Fruit fly (Drosophila melanogaster) whole organism, prepupa: ENCODE measurements around the gene CG4962.

ENCODE experiments used
- Blimp-1 ChIP-seq: fragments of 200-800 bp; sonication (Bioruptor generic); optimal IDR thresholded peaks from 3 replicates; lab custom pipeline; 2017; ENCODE audit warnings: missing biosample characterization, missing genetic modification characterization, mild to moderate bottlenecking, moderate library complexity, missing genetic modification reagents
- CG10631 ChIP-seq: fragments of 200-800 bp; sonication (Bioruptor generic); optimal IDR thresholded peaks from 2 replicates; lab custom pipeline; 2016; ENCODE audit warnings: missing biosample characterization, missing genetic modification characterization
- CG10669 ChIP-seq: fragments of 200-800 bp; sonication (Bioruptor generic); optimal IDR thresholded peaks from 3 replicates; lab custom pipeline; 2018; ENCODE audit warnings: missing biosample characterization, mild to moderate bottlenecking, missing genetic modification characterization, moderate library complexity
- CG11762 ChIP-seq: fragments of 200-800 bp; sonication (Bioruptor generic); optimal IDR thresholded peaks from 3 replicates; lab custom pipeline; 2016; ENCODE audit warnings: missing biosample characterization, missing genetic modification characterization; ENCODE audit not compliant: insufficient read depth
- CG15336 ChIP-seq: fragments of 200-800 bp; sonication (Bioruptor generic); IDR thresholded peaks from 2 replicates; pipeline ENCODE4 v1.3.6; 2022; ENCODE audit warnings: missing biosample characterization, missing genetic modification characterization
- CG1621 ChIP-seq: fragments of 200-800 bp; sonication (Bioruptor generic); optimal IDR thresholded peaks from 3 replicates; lab custom pipeline; 2018; ENCODE audit warnings: missing biosample characterization, mild to moderate bottlenecking, missing genetic modification characterization
- CG16779 ChIP-seq: fragments of 200-800 bp; sonication (Bioruptor generic); optimal IDR thresholded peaks from 3 replicates; lab custom pipeline; 2017; ENCODE audit warnings: missing biosample characterization, mild to moderate bottlenecking, missing genetic modification characterization
- CG3032 ChIP-seq: fragments of 200-800 bp; optimal IDR thresholded peaks from 2 replicates; lab custom pipeline; 2019; ENCODE audit warnings: missing biosample characterization, mild to moderate bottlenecking, missing genetic modification characterization, moderate library complexity
- CG32006 ChIP-seq: fragments of 200-800 bp; sonication (Bioruptor generic); optimal IDR thresholded peaks from 3 replicates; lab custom pipeline; 2017; ENCODE audit warnings: missing biosample characterization, mild to moderate bottlenecking, missing genetic modification characterization
- CG34406 ChIP-seq: fragments of 200-800 bp; sonication (Bioruptor generic); optimal IDR thresholded peaks from 3 replicates; lab custom pipeline; 2016; ENCODE audit warnings: missing biosample characterization, missing genetic modification characterization
- CG3919 ChIP-seq: fragments of 200-800 bp; sonication (Bioruptor generic); optimal IDR thresholded peaks from 3 replicates; lab custom pipeline; 2016; ENCODE audit warnings: missing biosample characterization, missing genetic modification characterization
- CG6163 ChIP-seq: fragments of 200-800 bp; sonication (Bioruptor generic); IDR thresholded peaks from 3 replicates; pipeline ENCODE4 v1.3.6; 2022; ENCODE audit warnings: missing biosample characterization, missing genetic modification characterization
- CG6276 ChIP-seq: fragments of 200-800 bp; sonication (Bioruptor generic); optimal IDR thresholded peaks from 2 replicates; lab custom pipeline; 2017; ENCODE audit warnings: missing biosample characterization, mild to moderate bottlenecking, missing genetic modification characterization
- CG6792 ChIP-seq: fragments of 200-800 bp; sonication (Bioruptor generic); optimal IDR thresholded peaks from 3 replicates; lab custom pipeline; 2016; ENCODE audit warnings: missing biosample characterization, missing genetic modification characterization
- CG6854 ChIP-seq: fragments of 200-800 bp; sonication (Bioruptor generic); optimal IDR thresholded peaks from 2 replicates; lab custom pipeline; 2017; ENCODE audit warnings: missing biosample characterization, mild to moderate bottlenecking, missing genetic modification characterization
- CG8119 ChIP-seq: fragments of 200-800 bp; sonication (Bioruptor generic); IDR thresholded peaks from 3 replicates; pipeline ENCODE4 v1.3.6; 2022; ENCODE audit warnings: missing biosample characterization, missing genetic modification characterization
- CG8319 ChIP-seq: fragments of 200-800 bp; sonication (Bioruptor generic); optimal IDR thresholded peaks from 3 replicates; lab custom pipeline; 2016; ENCODE audit warnings: missing biosample characterization, missing genetic modification characterization
- CG8632 ChIP-seq: fragments of 200-800 bp; sonication (Bioruptor generic); optimal IDR thresholded peaks from 3 replicates; lab custom pipeline; 2016; ENCODE audit warnings: missing biosample characterization, missing genetic modification characterization
- Eip78C ChIP-seq: fragments of 200-800 bp; sonication (Bioruptor generic); peaks from one replicate; lab custom pipeline; 2016; ENCODE audit warnings: missing biosample characterization, missing genetic modification characterization
- Hr39 ChIP-seq: fragments of 200-800 bp; sonication (Bioruptor generic); optimal IDR thresholded peaks from 2 replicates; lab custom pipeline; 2016; ENCODE audit warnings: missing biosample characterization, missing genetic modification characterization
- Lpt ChIP-seq: fragments of 200-800 bp; sonication (Bioruptor generic); optimal IDR thresholded peaks from 3 replicates; lab custom pipeline; 2016; ENCODE audit warnings: missing biosample characterization, missing genetic modification characterization
- Met ChIP-seq: fragments of 200-800 bp; sonication (Bioruptor generic); optimal IDR thresholded peaks from 3 replicates; lab custom pipeline; 2016; ENCODE audit warnings: missing biosample characterization, missing genetic modification characterization
- OdsH ChIP-seq: fragments of 200-800 bp; sonication (Bioruptor generic); optimal IDR thresholded peaks from 3 replicates; lab custom pipeline; 2016; ENCODE audit warnings: missing biosample characterization, missing genetic modification characterization
- Smox ChIP-seq: fragments of 200-800 bp; sonication (Bioruptor generic); optimal IDR thresholded peaks from 3 replicates; lab custom pipeline; 2016; ENCODE audit warnings: missing biosample characterization, missing genetic modification characterization
- Sox14 ChIP-seq: fragments of 200-800 bp; sonication (Bioruptor generic); optimal IDR thresholded peaks from 3 replicates; lab custom pipeline; 2016; ENCODE audit warnings: missing biosample characterization, missing genetic modification characterization
- Sox15 ChIP-seq: fragments of 200-800 bp; sonication (Bioruptor generic); optimal IDR thresholded peaks from 3 replicates; lab custom pipeline; 2016; ENCODE audit warnings: missing biosample characterization, missing genetic modification characterization
- achi ChIP-seq: fragments of 200-800 bp; sonication (Bioruptor generic); optimal IDR thresholded peaks from 3 replicates; lab custom pipeline; 2016; ENCODE audit warnings: missing biosample characterization, missing genetic modification characterization
- acj6 ChIP-seq: fragments of 200-800 bp; sonication (Bioruptor generic); optimal IDR thresholded peaks from 3 replicates; lab custom pipeline; 2016; ENCODE audit warnings: missing biosample characterization, missing genetic modification characterization
- cyc ChIP-seq: fragments of 200-800 bp; sonication (Bioruptor generic); optimal IDR thresholded peaks from 3 replicates; lab custom pipeline; 2016; ENCODE audit warnings: missing biosample characterization, missing genetic modification characterization
- dac ChIP-seq: fragments of 200-800 bp; sonication (Bioruptor generic); optimal IDR thresholded peaks from 2 replicates; lab custom pipeline; 2017; ENCODE audit warnings: missing biosample characterization, mild to moderate bottlenecking, missing genetic modification characterization
- dsx ChIP-seq: fragments of 200-800 bp; optimal IDR thresholded peaks from 3 replicates; lab custom pipeline; 2019; ENCODE audit warnings: missing biosample characterization, mild to moderate bottlenecking, missing genetic modification characterization, moderate library complexity; ENCODE audit not compliant: poor library complexity, severe bottlenecking
- eg ChIP-seq: fragments of 200-800 bp; sonication (Bioruptor generic); IDR thresholded peaks from 3 replicates; pipeline ENCODE4 v1.3.6; 2022; ENCODE audit warnings: missing biosample characterization, missing genetic modification characterization
- fd59A ChIP-seq: fragments of 200-800 bp; sonication (Bioruptor generic); optimal IDR thresholded peaks from 2 replicates; lab custom pipeline; 2017; ENCODE audit warnings: missing biosample characterization, mild to moderate bottlenecking, missing genetic modification characterization, missing genetic modification reagents
- fkh ChIP-seq: fragments of 200-800 bp; sonication (Bioruptor generic); optimal IDR thresholded peaks from 3 replicates; lab custom pipeline; 2017; ENCODE audit warnings: missing biosample characterization, mild to moderate bottlenecking, missing genetic modification characterization, moderate library complexity
- lz ChIP-seq: fragments of 200-800 bp; sonication (Bioruptor generic); optimal IDR thresholded peaks from 3 replicates; lab custom pipeline; 2016; ENCODE audit warnings: missing biosample characterization, missing genetic modification characterization
- pdm3 ChIP-seq: fragments of 200-800 bp; sonication (Bioruptor generic); optimal IDR thresholded peaks from 3 replicates; lab custom pipeline; 2016; ENCODE audit warnings: missing biosample characterization, missing genetic modification characterization
- salr ChIP-seq, 2 experiments: fragments of 200-800 bp; sonication (Bioruptor generic); optimal IDR thresholded peaks; 3 replicates each; lab custom pipeline; 2016 to 2018; ENCODE audit warnings: missing biosample characterization in 2 of 2, missing genetic modification characterization in 2 of 2, mild to moderate bottlenecking in 1 of 2
- spab ChIP-seq: fragments of 200-800 bp; sonication (Bioruptor generic); optimal IDR thresholded peaks from 2 replicates; lab custom pipeline; 2017; ENCODE audit warnings: missing biosample characterization, mild to moderate bottlenecking, missing genetic modification characterization, missing genetic modification reagents
- ss ChIP-seq, 2 experiments: fragments of 200-800 bp; sonication (Bioruptor generic); optimal IDR thresholded peaks; 2 replicates in 1 of 2; 3 replicates in 1 of 2; lab custom pipeline; 2017 to 2018; ENCODE audit warnings: mild to moderate bottlenecking in 2 of 2, missing biosample characterization in 2 of 2, missing genetic modification characterization in 2 of 2, moderate library complexity in 1 of 2
- svp ChIP-seq: fragments of 200-800 bp; sonication (Bioruptor generic); peaks from one replicate; lab custom pipeline; 2016; ENCODE audit warnings: missing biosample characterization, missing genetic modification characterization

CG4962 gene

DNA sequence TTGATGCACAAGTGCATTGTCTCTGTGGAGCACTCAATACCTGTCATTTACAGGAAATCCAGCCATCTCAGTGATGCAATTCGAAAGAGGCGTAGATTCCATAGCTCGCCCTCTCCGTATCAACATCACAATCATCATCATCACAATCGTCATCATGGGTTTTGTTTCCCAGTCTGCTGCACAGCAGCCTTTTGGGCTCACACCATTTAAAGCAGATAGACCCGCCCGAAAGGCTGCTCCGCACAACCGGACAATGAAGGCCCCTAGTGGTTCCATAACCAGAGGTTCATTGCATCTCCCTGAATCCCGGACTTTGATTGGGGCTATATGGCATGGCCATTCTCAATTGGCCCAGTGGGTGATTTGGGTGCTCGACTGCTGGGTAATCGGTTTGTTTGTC lies 39.5 kb upstream of the CG4962 start:
- TF ChIP-seq Eip78C (GFP tag; lab: Kevin White, UChicago) (peak; percentile 41), eg (GFP tag; lab: Robert Waterston, UW) (0 out of 3 replicates have a peak, but pooled peaks have one; percentile 32), Smox (GFP tag; lab: Kevin White, UChicago) (no peak)
- TF ChIP-seq, all 60 proteins: peak for 2

dm6 chr3L:16333013-16333412 lies 37.7 kb upstream of the CG4962 start, which contains the start of gene CG13056:
TSS of gene CG13056 (plus strand) at chr3L:16333313.
- TF ChIP-seq CG11762 (GFP tag; lab: Kevin White, UChicago) (no peak), CG3919 (GFP tag; lab: Kevin White, UChicago) (no peak), fd59A (GFP tag; lab: Kevin White, UChicago) (no peak), CG1621 (no peak), CG8319 (GFP tag; lab: Kevin White, UChicago) (no peak), CG6792 (no peak), cyc (GFP tag; lab: Kevin White, UChicago) (no peak), acj6 (GFP tag; lab: Kevin White, UChicago) (no peak), CG34406 (GFP tag; lab: Kevin White, UChicago) (no peak), fkh (GFP tag; lab: Kevin White, UChicago) (no peak), svp (GFP tag; lab: Kevin White, UChicago) (no peak), CG6276 (GFP tag; lab: Kevin White, UChicago) (no peak), CG8632 (GFP tag; lab: Kevin White, UChicago) (no peak), Hr39 (no peak), Sox14 (GFP tag; lab: Kevin White, UChicago) (no peak), Sox15 (GFP tag; lab: Kevin White, UChicago) (no peak), CG6854 (GFP tag; lab: Kevin White, UChicago) (no peak), salr (GFP tag; optimal IDR thresholded peaks at IDR 0.05; lab: Kevin White, UChicago) (no peak), dsx (GFP tag; lab: Kevin White, UChicago) (no peak)

DNA sequence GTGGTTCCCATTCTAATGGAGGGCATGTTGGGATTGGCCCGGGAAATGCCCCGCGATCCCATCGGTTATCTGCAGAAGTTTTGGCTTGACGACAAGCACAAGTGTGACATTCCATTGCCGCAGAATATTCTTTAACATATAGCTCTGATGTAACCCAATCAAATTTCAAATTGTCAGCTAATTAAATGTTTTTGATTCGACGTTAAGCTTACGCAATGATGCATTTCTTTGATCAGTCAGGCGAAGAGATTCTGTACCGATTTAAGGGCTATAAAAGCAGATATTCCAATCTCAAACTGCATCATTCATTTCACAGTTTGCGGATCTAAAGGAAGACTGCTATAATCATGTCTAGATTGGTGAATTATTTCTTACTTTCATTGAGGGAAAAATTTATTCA lies 36.3 kb upstream of the CG4962 start, which contains the start of gene retinin:
TSS of gene retinin (plus strand) at position 301 of the 400 bp plus-strand sequence.
- TF ChIP-seq CG10669 (no peak), ss (GFP tag; optimal IDR thresholded peaks at IDR 0.05; lab: Kevin White, UChicago) (no peak), CG8119 (GFP tag; lab: Robert Waterston, UW) (no peak), lz (GFP tag; lab: Kevin White, UChicago) (no peak), OdsH (GFP tag; lab: Kevin White, UChicago) (no peak), Eip78C (GFP tag; lab: Kevin White, UChicago) (no peak), pdm3 (no peak), CG16779 (no peak), Sox14 (GFP tag; lab: Kevin White, UChicago) (no peak), spab (GFP tag; lab: Kevin White, UChicago) (no peak), Lpt (GFP tag; lab: Kevin White, UChicago) (no peak), CG6854 (GFP tag; lab: Kevin White, UChicago) (no peak), Sox15 (GFP tag; lab: Kevin White, UChicago) (no peak), CG6276 (GFP tag; lab: Kevin White, UChicago) (no peak), Met (no peak), Blimp-1 (GFP tag; lab: Kevin White, UChicago) (no peak), achi (GFP tag; lab: Kevin White, UChicago) (no peak)

DNA sequence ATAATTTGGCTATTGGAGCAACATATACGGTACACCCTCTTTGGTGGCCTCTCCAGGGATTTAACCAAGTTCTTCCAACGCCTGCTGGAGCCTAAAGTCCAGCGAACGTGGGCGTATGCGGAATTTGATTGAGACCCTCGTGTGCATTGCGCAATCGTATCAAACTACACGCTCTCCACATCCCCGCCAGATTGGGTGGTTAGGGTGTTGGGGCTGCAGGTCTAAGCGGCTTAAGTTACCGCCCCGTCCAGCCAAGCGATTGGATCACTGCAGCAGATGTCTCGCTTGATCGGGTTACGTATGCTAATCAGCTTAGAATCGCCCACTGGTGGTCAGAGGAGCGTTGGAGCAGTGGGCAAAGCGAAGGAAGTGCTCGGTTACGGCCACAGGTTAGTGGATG lies 35.4 kb upstream of the CG4962 start, which contains the start of gene CG33060:
TSS of gene CG33060 (plus strand) at position 301 of the 400 bp plus-strand sequence.
- TF ChIP-seq CG15336 = no peak
- no peak for TF ChIP-seq dac (GFP tag; lab: Kevin White, UChicago)
- TF ChIP-seq acj6 (GFP tag; lab: Kevin White, UChicago) = no peak
- TF ChIP-seq OdsH (GFP tag; lab: Kevin White, UChicago) = no peak
- no peak for TF ChIP-seq Eip78C (GFP tag; lab: Kevin White, UChicago)
- no peak for TF ChIP-seq CG8319 (GFP tag; lab: Kevin White, UChicago)
- no peak for TF ChIP-seq pdm3
- no peak for TF ChIP-seq CG10669
- no peak for TF ChIP-seq CG3032 (tag; lab: Kevin White, UChicago)
- no peak for TF ChIP-seq CG10631 (GFP tag; lab: Kevin White, UChicago)
- TF ChIP-seq dsx (GFP tag; lab: Kevin White, UChicago) = no peak
- no peak for TF ChIP-seq CG6163
- TF ChIP-seq CG1621 = no peak
- TF ChIP-seq CG6854 (GFP tag; lab: Kevin White, UChicago) = no peak
- no peak for TF ChIP-seq Blimp-1 (GFP tag; lab: Kevin White, UChicago)
- TF ChIP-seq CG32006 (GFP tag; lab: Kevin White, UChicago) = no peak
